Worm (Caenorhabditis elegans) whole organism, mixed stage, embryonic: ENCODE measurements around the gene bre-2.

ENCODE experiments used
- lsy-2 ChIP-seq: fragments of 150-350 bp; optimal IDR thresholded peaks from 2 replicates; lab custom pipeline; 2014; ENCODE audit warnings: missing biosample characterization, missing genetic modification characterization
- nhr-76 ChIP-seq: sonication (generic microtip); optimal IDR thresholded peaks from 2 replicates; lab custom pipeline; 2017; ENCODE audit warnings: missing biosample characterization, missing genetic modification characterization
- snpc-4 ChIP-seq: fragments of 150-350 bp; optimal IDR thresholded peaks from 2 replicates; lab custom pipeline; 2014; ENCODE audit warnings: missing biosample characterization, missing genetic modification characterization
- zip-8 ChIP-seq: fragments of 150-350 bp; optimal IDR thresholded peaks from 2 replicates; lab custom pipeline; 2014; ENCODE audit warnings: missing biosample characterization, missing genetic modification characterization
- ztf-11 ChIP-seq: fragments of 150-350 bp; optimal IDR thresholded peaks from 2 replicates; lab custom pipeline; 2014; ENCODE audit warnings: missing biosample characterization, missing genetic modification characterization

DNA sequence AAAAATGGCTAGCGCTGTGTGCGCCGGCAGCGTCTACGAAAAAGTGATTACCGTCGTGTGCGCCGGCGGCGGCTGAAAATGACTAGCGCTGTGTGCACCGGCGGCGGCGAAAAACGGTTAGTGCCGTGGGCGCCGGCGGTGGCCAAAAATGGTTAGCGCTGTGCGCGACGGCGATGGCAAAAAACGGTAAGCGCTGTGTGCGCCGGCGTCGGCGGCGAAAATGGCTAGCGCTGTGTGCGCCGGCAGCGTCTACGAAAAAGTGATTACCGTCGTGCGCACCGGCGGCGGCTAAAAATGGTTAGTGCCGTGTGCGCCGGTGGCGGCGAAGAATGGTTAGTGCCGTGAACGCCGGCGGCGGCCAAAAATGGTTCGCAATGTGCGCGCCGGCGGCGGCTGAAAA, 47.1 kb downstream of the bre-2 start:
- TF ChIP-seq snpc-4 = no peak
- TF ChIP-seq nhr-76 (tag; lab: Kevin White, UChicago) = no peak
- TF ChIP-seq ztf-11 (tag; lab: Kevin White, UChicago) = no peak
- no peak for TF ChIP-seq zip-8
- TF ChIP-seq lsy-2 (tag; lab: Kevin White, UChicago) = no peak
